Fruit fly (Drosophila melanogaster) Kc167 (cell line): ENCODE measurements around the gene CG15333.

Source experiments
- h ChIP-seq: fragments of >200 bp; optimal IDR thresholded peaks from 3 replicates; lab custom pipeline; 2018; ENCODE audit warnings: missing external identifiers
- psq ChIP-seq: fragments of >200 bp; optimal IDR thresholded peaks from 2 replicates; lab custom pipeline; 2017; ENCODE audit warnings: missing external identifiers
- ttk ChIP-seq: sonication (Bioruptor generic); optimal IDR thresholded peaks from 2 replicates; lab custom pipeline; 2017; ENCODE audit warnings: missing external identifiers

DNA sequence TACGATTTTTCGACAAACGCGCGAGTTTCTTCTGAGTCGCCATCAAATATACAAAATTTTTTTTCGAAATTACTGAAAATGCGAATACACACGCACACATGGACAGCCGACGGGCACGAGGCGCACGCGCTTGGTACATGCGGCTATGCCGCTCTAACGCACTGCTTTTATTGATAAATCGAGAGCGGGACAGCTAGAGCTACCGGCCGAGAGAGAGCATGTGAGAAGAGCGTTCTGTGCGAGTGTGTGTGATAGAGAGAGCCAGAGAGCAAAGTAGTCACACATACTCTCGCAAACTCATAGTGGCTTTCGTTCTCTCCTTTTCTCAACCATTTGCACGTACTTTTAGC, 39.8 kb upstream of the CG15333 start:
- TF ChIP-seq psq = no peak
- no peak for TF ChIP-seq ttk (lab: Kevin White, UChicago)
- TF ChIP-seq h = no peak
